Fruit fly (Drosophila melanogaster): ENCODE data around the gene CLIP-190.
A peak's percentile ranks its signal among the peaks of the same experiment; 100 is the strongest.

CLIP-190 gene

DNA sequence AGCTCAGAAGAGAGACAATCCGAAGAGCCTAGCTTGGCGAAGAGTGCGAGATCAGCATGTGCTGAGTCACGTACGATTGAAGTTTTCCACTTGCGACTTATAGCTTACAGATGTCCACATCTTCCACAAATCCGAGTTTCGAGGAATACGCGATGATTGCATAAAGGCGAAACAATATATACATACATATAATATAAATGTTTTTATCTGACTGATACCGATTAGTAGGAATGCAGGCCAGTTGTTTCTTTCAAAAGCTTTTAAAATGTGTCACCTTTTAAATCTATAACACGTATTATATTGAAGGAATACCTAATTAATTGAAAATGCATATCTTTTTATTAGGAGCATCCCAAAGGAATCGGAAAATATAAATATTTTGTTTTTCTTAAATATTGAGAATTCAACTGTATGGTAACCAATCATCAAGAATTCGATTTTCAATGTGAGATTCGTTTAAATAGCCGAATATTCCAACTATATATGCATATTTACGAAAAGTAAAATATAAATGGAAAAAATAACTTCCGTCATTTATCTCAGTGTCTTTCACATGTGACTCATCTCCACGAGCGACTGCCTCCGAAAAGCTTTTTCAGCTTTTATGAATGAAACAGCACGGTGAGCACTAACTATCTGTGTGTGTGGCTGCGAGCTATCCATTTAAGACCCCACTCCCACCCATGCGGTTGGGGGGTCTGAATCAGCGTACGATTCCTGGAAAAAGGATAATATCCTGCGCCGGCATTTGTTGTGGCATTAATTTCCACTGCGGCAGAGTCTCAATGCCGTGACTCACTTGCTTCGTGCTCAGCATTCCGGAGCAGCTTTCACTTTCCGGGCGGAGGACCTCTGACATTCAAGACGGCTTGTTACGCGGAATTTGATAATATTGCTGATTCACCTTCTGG lies 66.3 kb downstream of the CLIP-190 start:
- TF ChIP-seq CG12219 (GFP tag; optimal IDR thresholded peaks at IDR 0.05) = peak; percentile 20
- 0 out of 3 replicates have a peak, but pooled peaks have one; percentile 18 for TF ChIP-seq CG11093 (GFP tag; IDR thresholded peaks at IDR 0.05)
- TF ChIP-seq croc (GFP tag; conservative IDR thresholded peaks at IDR 0.05) = no peak
- peak; percentile 72 for TF ChIP-seq Rfx (GFP tag; IDR thresholded peaks at IDR 0.05)
- no peak for TF ChIP-seq CG10321 (GFP tag; IDR thresholded peaks at IDR 0.05)
- TF ChIP-seq chn (GFP tag; optimal IDR thresholded peaks at IDR 0.05) = no peak
- TF ChIP-seq sug (tag; optimal IDR thresholded peaks at IDR 0.05) = peak; percentile 60
- 0 out of 3 replicates have a peak, but pooled peaks have one; percentile 38 for TF ChIP-seq CG34422 (GFP tag; IDR thresholded peaks at IDR 0.05)
- 0 out of 3 replicates have a peak, but pooled peaks have one; percentile 27 for TF ChIP-seq H15 (GFP tag; IDR thresholded peaks at IDR 0.05)
- peak; percentile 24 for TF ChIP-seq Side (GFP tag; optimal IDR thresholded peaks at IDR 0.05)
- TF ChIP-seq CG5953 (GFP tag; IDR thresholded peaks at IDR 0.05) = 0 out of 2 replicates have a peak, but pooled peaks have one; percentile 46
- TF ChIP-seq kay (GFP tag; optimal IDR thresholded peaks at IDR 0.05) = peak; percentile 97
- no peak for TF ChIP-seq CkIIα-i1 (GFP tag; IDR thresholded peaks at IDR 0.05)
- peak; percentile 6 to 84 for TF ChIP-seq Hr51 (GFP tag; optimal IDR thresholded peaks at IDR 0.05)
- TF ChIP-seq H2.0 (GFP tag; IDR thresholded peaks at IDR 0.05) = 0 out of 2 replicates have a peak, but pooled peaks have one; percentile 4
- no peak for TF ChIP-seq tup (GFP tag; optimal IDR thresholded peaks at IDR 0.05)
- peak; percentile 80 for TF ChIP-seq CG2120 (GFP tag; optimal IDR thresholded peaks at IDR 0.05)
- TF ChIP-seq cato (GFP tag; optimal IDR thresholded peaks at IDR 0.05; ENCODE audit: borderline replicate concordance) = no peak
- TF ChIP-seq tx (GFP tag; optimal IDR thresholded peaks at IDR 0.05) = no peak
- no peak for TF ChIP-seq CG5245 (GFP tag; optimal IDR thresholded peaks at IDR 0.05)
- no peak for TF ChIP-seq ase (GFP tag; IDR thresholded peaks at IDR 0.05)
- no peak for TF ChIP-seq prd (optimal IDR thresholded peaks at IDR 0.05)
- TF ChIP-seq prd (GFP tag; IDR thresholded peaks at IDR 0.05) = no peak
- TF ChIP-seq CG17912 (GFP tag; optimal IDR thresholded peaks at IDR 0.05) = no peak
- TF ChIP-seq pzg (GFP tag; optimal IDR thresholded peaks at IDR 0.05) = no peak
- TF ChIP-seq sim (GFP tag; IDR thresholded peaks at IDR 0.05) = no peak
- no peak for TF ChIP-seq psq (GFP tag; optimal IDR thresholded peaks at IDR 0.05)
- peak; percentile 50 for TF ChIP-seq Hmx (GFP tag; optimal IDR thresholded peaks at IDR 0.05)
- TF ChIP-seq CG11695 (GFP tag; IDR thresholded peaks at IDR 0.05) = peak; percentile 72; the same call in 2 of the 3 replicates
- TF ChIP-seq CG16815 (GFP tag; optimal IDR thresholded peaks at IDR 0.05) = no peak
- no peak for TF ChIP-seq CG14710 (tag; optimal IDR thresholded peaks at IDR 0.05)
- peak; percentile 72 for TF ChIP-seq Atf6 (GFP tag; IDR thresholded peaks at IDR 0.05)
- peak; percentile 72 for TF ChIP-seq CG18599 (GFP tag; optimal IDR thresholded peaks at IDR 0.05)
- peak; percentile 18 for TF ChIP-seq pho (GFP tag; optimal IDR thresholded peaks at IDR 0.05)
- TF ChIP-seq CG31441 (GFP tag; IDR thresholded peaks at IDR 0.05) = peak; percentile 73
- TF ChIP-seq cg (GFP tag; optimal IDR thresholded peaks at IDR 0.05) = no peak
- no peak; the same call in 2 of the 3 replicates for TF ChIP-seq CG34224 (GFP tag; IDR thresholded peaks at IDR 0.05; ENCODE audit: partially characterized antibody)
- TF ChIP-seq NC2α (GFP tag; optimal IDR thresholded peaks at IDR 0.05) = no peak
- TF ChIP-seq CG2199 (GFP tag; IDR thresholded peaks at IDR 0.05) = no peak
- TF ChIP-seq exex (tag; optimal IDR thresholded peaks at IDR 0.05) = peak; percentile 28
- TF ChIP-seq chif (GFP tag; optimal IDR thresholded peaks at IDR 0.05) = no peak
- peak; percentile 50; the same call in 1 of the 2 replicates for TF ChIP-seq sob (GFP tag; IDR thresholded peaks at IDR 0.05)
- TF ChIP-seq Ada2b (GFP tag; IDR thresholded peaks at IDR 0.05) = peak; percentile 49
- no peak; the same call in 1 of the 2 replicates for TF ChIP-seq MBD-R2 (GFP tag; IDR thresholded peaks at IDR 0.05)
- TF ChIP-seq lbe (GFP tag; optimal IDR thresholded peaks at IDR 0.05) = peak; percentile 60
- TF ChIP-seq dan (GFP tag; IDR thresholded peaks at IDR 0.05) = no peak
- no peak for TF ChIP-seq CG32772 (GFP tag; IDR thresholded peaks at IDR 0.05)
- TF ChIP-seq Fer3 (tag; optimal IDR thresholded peaks at IDR 0.05) = peak; percentile 66
- no peak for TF ChIP-seq CG8478 (optimal IDR thresholded peaks at IDR 0.05)
- peak; percentile 60 for TF ChIP-seq Asciz (GFP tag; optimal IDR thresholded peaks at IDR 0.05)
